Worm (Caenorhabditis elegans): ENCODE measurements around the gene pipp-4P.
"Not testable (repeated sequence)": the region's sequence is repeated elsewhere in the genome, so short reads cannot be mapped to it uniquely, and the experiment has no call there.

Gene pipp-4P

ce11 chrIII:2826770-2827169, 7.7 kb downstream of the pipp-4P start, which contains the start of gene Y71H2AM.1:
Gene Y71H2AM.1 (plus strand): TSS chrIII:2827070.
- TF ChIP-seq flt-1 (GFP tag; IDR thresholded peaks at IDR 0.05), result no peak
- TF ChIP-seq tab-1 (GFP tag; IDR thresholded peaks at IDR 0.05), result no peak
- TF ChIP-seq T22C8.4 (GFP tag; IDR thresholded peaks at IDR 0.05), result no peak
- no peak for TF ChIP-seq klf-2 (GFP tag; conservative IDR thresholded peaks at IDR 0.05)
- no peak for TF ChIP-seq med-1 (GFP tag; optimal IDR thresholded peaks at IDR 0.05; ENCODE audit: insufficient read depth)
- TF ChIP-seq cog-1 (tag; optimal IDR thresholded peaks at IDR 0.05), result no peak
- no peak for TF ChIP-seq ztf-23 (GFP tag; IDR thresholded peaks at IDR 0.05)
- no peak for TF ChIP-seq ztf-29 (GFP tag; IDR thresholded peaks at IDR 0.05)
- TF ChIP-seq ref-1 (GFP tag; conservative IDR thresholded peaks at IDR 0.05), result no peak

ce11 chrIII:2832483-2832882, 13.4 kb downstream of the pipp-4P start, which contains the start of gene Y71H2AM.29:
Gene Y71H2AM.29 (plus strand): TSS chrIII:2832783.
- no peak for TF ChIP-seq ztf-23 (GFP tag; IDR thresholded peaks at IDR 0.05)
- no peak for TF ChIP-seq klf-2 (GFP tag; conservative IDR thresholded peaks at IDR 0.05)
- TF ChIP-seq T22C8.4 (GFP tag; IDR thresholded peaks at IDR 0.05), result no peak
- TF ChIP-seq cog-1 (tag; optimal IDR thresholded peaks at IDR 0.05), result no peak
- TF ChIP-seq med-1 (GFP tag; optimal IDR thresholded peaks at IDR 0.05; ENCODE audit: insufficient read depth), result no peak

ce11 chrIII:2834363-2834762, 15.3 kb downstream of the pipp-4P start, which contains the start of gene txdc-17:
Gene txdc-17 (plus strand): TSS chrIII:2834663.
- TF ChIP-seq tab-1 (GFP tag; IDR thresholded peaks at IDR 0.05), result no peak
- no peak for TF ChIP-seq ref-1 (GFP tag; conservative IDR thresholded peaks at IDR 0.05)

DNA sequence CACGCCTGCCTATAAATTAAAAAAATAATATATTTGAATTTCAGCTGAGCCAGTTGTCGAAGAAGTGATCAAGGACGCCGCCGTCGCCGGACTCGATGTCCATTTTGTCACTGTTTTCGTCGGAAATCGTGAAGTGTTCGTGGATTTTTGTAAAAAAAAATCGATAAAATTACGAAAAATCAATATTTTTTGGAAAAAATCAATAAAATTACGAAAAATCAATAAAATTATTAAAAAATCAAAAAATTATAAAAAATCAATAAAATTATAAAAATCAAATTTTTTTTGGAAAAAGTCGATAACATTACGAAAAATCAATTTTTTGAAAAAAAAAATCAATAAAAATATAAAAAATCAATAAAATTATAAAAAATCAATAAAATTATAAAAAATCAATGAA, 15.9 kb downstream of the pipp-4P start:
- peak; percentile 77 for TF ChIP-seq T22C8.4 (GFP tag; IDR thresholded peaks at IDR 0.05)
- no peak for TF ChIP-seq cog-1 (tag; optimal IDR thresholded peaks at IDR 0.05)

DNA sequence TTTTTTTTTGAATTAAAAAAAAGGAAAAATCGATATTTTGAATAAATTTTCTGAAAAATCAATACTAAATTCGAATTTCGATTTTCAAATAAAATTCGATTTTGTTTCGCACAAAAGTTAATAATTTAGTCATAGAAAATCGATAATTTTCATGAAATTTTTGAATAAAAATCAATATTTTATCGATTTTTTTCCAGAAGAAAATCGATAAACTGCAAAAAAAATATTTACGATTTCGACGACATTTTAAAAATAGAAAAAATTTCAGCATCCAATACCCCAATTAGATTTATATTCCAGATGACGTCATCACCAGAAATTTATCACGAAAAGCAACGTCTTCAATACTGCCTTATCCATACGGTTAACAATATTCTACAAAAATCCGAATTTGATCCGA, 17.3 kb downstream of the pipp-4P start, which contains the start of gene josd-1:
josd-1 (plus strand) TSS at position 301 of the 400 bp plus-strand sequence.
- no peak for TF ChIP-seq flt-1 (GFP tag; IDR thresholded peaks at IDR 0.05)
- TF ChIP-seq ztf-29 (GFP tag; IDR thresholded peaks at IDR 0.05), result no peak

ce11 chrIII:2836742-2837416, 17.8 kb downstream of the pipp-4P start:
- TF ChIP-seq T22C8.4 (GFP tag; IDR thresholded peaks at IDR 0.05), result peak; percentile 100

- TF ChIP-seq ztf-23 (GFP tag; IDR thresholded peaks at IDR 0.05), result no peak
- TF ChIP-seq cog-1 (tag; optimal IDR thresholded peaks at IDR 0.05), result no peak
- TF ChIP-seq klf-2 (GFP tag; conservative IDR thresholded peaks at IDR 0.05), result no peak
These were observed 21.9 kb downstream of the pipp-4P start, which contains the start of gene Y71H2AR.2 for ce11 chrIII:2840877-2841540. Gene Y71H2AR.2 (minus strand): TSS chrIII:2840927.

ce11 chrIII:2841856-2842373, 22.8 kb downstream of the pipp-4P start, which contains the start of gene H34I24.2:
Gene H34I24.2 (plus strand): TSS chrIII:2842044.
- TF ChIP-seq klf-2 (GFP tag; conservative IDR thresholded peaks at IDR 0.05), result no peak
- TF ChIP-seq ztf-23 (GFP tag; IDR thresholded peaks at IDR 0.05), result no peak
- TF ChIP-seq med-1 (GFP tag; optimal IDR thresholded peaks at IDR 0.05; ENCODE audit: insufficient read depth), result no peak
- no peak for TF ChIP-seq ztf-29 (GFP tag; IDR thresholded peaks at IDR 0.05)
- no peak for TF ChIP-seq cog-1 (tag; optimal IDR thresholded peaks at IDR 0.05)
- no peak for TF ChIP-seq ref-1 (GFP tag; conservative IDR thresholded peaks at IDR 0.05)
- no peak for TF ChIP-seq tab-1 (GFP tag; IDR thresholded peaks at IDR 0.05)
- no peak for TF ChIP-seq flt-1 (GFP tag; IDR thresholded peaks at IDR 0.05)
- TF ChIP-seq T22C8.4 (GFP tag; IDR thresholded peaks at IDR 0.05), result no peak

ce11 chrIII:2846747-2847146, 27.7 kb downstream of the pipp-4P start, which contains the start of gene H34I24.1:
Gene H34I24.1 (plus strand): TSS chrIII:2847047.
- TF ChIP-seq ref-1 (GFP tag; conservative IDR thresholded peaks at IDR 0.05); klf-2 (GFP tag; conservative IDR thresholded peaks at IDR 0.05); tab-1 (GFP tag; IDR thresholded peaks at IDR 0.05): not testable (repeated sequence)

ce11 chrIII:2855929-2856328, 36.8 kb downstream of the pipp-4P start, which contains the start of gene F56F11.4:
Gene F56F11.4 (plus strand): TSS chrIII:2856229.
- no peak for TF ChIP-seq klf-2 (GFP tag; conservative IDR thresholded peaks at IDR 0.05)
- TF ChIP-seq tab-1 (GFP tag; IDR thresholded peaks at IDR 0.05), result no peak
- no peak for TF ChIP-seq ref-1 (GFP tag; conservative IDR thresholded peaks at IDR 0.05)
- TF ChIP-seq cog-1 (tag; optimal IDR thresholded peaks at IDR 0.05), result no peak
- no peak for TF ChIP-seq ztf-23 (GFP tag; IDR thresholded peaks at IDR 0.05)
- TF ChIP-seq ztf-29 (GFP tag; IDR thresholded peaks at IDR 0.05), result no peak
- TF ChIP-seq med-1 (GFP tag; optimal IDR thresholded peaks at IDR 0.05; ENCODE audit: insufficient read depth), result no peak
- TF ChIP-seq flt-1 (GFP tag; IDR thresholded peaks at IDR 0.05), result no peak
- TF ChIP-seq T22C8.4 (GFP tag; IDR thresholded peaks at IDR 0.05), result no peak

- TF ChIP-seq ref-1 (GFP tag; conservative IDR thresholded peaks at IDR 0.05) (no peak), klf-2 (GFP tag; conservative IDR thresholded peaks at IDR 0.05) (no peak), med-1 (GFP tag; optimal IDR thresholded peaks at IDR 0.05; ENCODE audit: insufficient read depth) (no peak), flt-1 (GFP tag; IDR thresholded peaks at IDR 0.05) (no peak), ztf-23 (GFP tag; IDR thresholded peaks at IDR 0.05) (no peak), cog-1 (tag; optimal IDR thresholded peaks at IDR 0.05) (no peak), tab-1 (GFP tag; IDR thresholded peaks at IDR 0.05) (no peak), T22C8.4 (GFP tag; IDR thresholded peaks at IDR 0.05) (no peak), ztf-29 (GFP tag; IDR thresholded peaks at IDR 0.05) (no peak)
These were observed 39.3 kb downstream of the pipp-4P start for ce11 chrIII:2858334-2858733.

Measured in whole organism, midembryonic.